In genomic region chrX:5953174-5953573, ce11 we compare ENCODE assay signal across 4 worm cellular contexts.
TF ChIP-seq lines count a peak whose summit lies in the region.

Gene R07E4.5 (minus strand): TSS chrX:5953174.
Gene R07E4.3 (plus strand): TSS chrX:5953458.

TF ChIP-seq in whole organism, L2 larva, 48 proteins besides CTCF, POLR2A, EP300 and RAD21 (continues in another document):
- no peak for TF ChIP-seq alr-1 (tag; optimal IDR thresholded peaks at IDR 0.05; lab: Kevin White, UChicago)
- peak; percentile 79 for TF ChIP-seq nhr-129 (tag; optimal IDR thresholded peaks at IDR 0.05; lab: Kevin White, UChicago)
- no peak for TF ChIP-seq nhr-12 (tag; optimal IDR thresholded peaks at IDR 0.05; lab: Kevin White, UChicago)
- peak; percentile 67 for TF ChIP-seq nhr-25 (tag; optimal IDR thresholded peaks at IDR 0.05; lab: Kevin White, UChicago)
- no peak for TF ChIP-seq nhr-11 (tag; optimal IDR thresholded peaks at IDR 0.05; lab: Kevin White, UChicago)
- peak; percentile 68 for TF ChIP-seq gmeb-1 (tag; optimal IDR thresholded peaks at IDR 0.05; lab: Kevin White, UChicago)
- peak; percentile 74 for TF ChIP-seq sma-3 (GFP tag; optimal IDR thresholded peaks at IDR 0.05; lab: Kevin White, UChicago)
- no peak for TF ChIP-seq mab-5 (tag; optimal IDR thresholded peaks at IDR 0.05; lab: Kevin White, UChicago)
- peak; percentile 77 for TF ChIP-seq lin-13 (GFP tag; optimal IDR thresholded peaks at IDR 0.05; lab: Kevin White, UChicago)
- TF ChIP-seq lin-11 (tag; optimal IDR thresholded peaks at IDR 0.05; lab: Kevin White, UChicago), result peak; percentile 77
- TF ChIP-seq C34F6.9 (tag; optimal IDR thresholded peaks at IDR 0.05; lab: Kevin White, UChicago), result peak; percentile 67
- TF ChIP-seq blmp-1 (tag; optimal IDR thresholded peaks at IDR 0.05; lab: Kevin White, UChicago; ENCODE audit: insufficient read depth), result peak; percentile 13
- TF ChIP-seq F13H6.1 (tag; optimal IDR thresholded peaks at IDR 0.05; lab: Kevin White, UChicago), result peak; percentile 71
- peak; percentile 91 for TF ChIP-seq unc-55 (GFP tag; optimal IDR thresholded peaks at IDR 0.05; lab: Kevin White, UChicago)
- TF ChIP-seq snpc-4 (tag; optimal IDR thresholded peaks at IDR 0.05; lab: Kevin White, UChicago), result peak; percentile 0
- peak in 1 of 2 experiments; percentile 80 for TF ChIP-seq lsy-2 (tag; optimal IDR thresholded peaks at IDR 0.05; lab: Kevin White, UChicago)
- TF ChIP-seq ama-1 (optimal IDR thresholded peaks at IDR 0.05; lab: Kevin White, UChicago), result no peak
- TF ChIP-seq nhr-21 (tag; optimal IDR thresholded peaks at IDR 0.05; lab: Kevin White, UChicago), result peak; percentile 62
- no peak for TF ChIP-seq nhr-23 (tag; optimal IDR thresholded peaks at IDR 0.05; lab: Kevin White, UChicago)
- TF ChIP-seq egl-27 (tag; optimal IDR thresholded peaks at IDR 0.05; lab: Kevin White, UChicago), result peak; percentile 11
- peak; percentile 70 for TF ChIP-seq crh-2 (tag; optimal IDR thresholded peaks at IDR 0.05; lab: Kevin White, UChicago)
- no peak for TF ChIP-seq ceh-82 (tag; optimal IDR thresholded peaks at IDR 0.05; lab: Kevin White, UChicago)
- TF ChIP-seq nhr-6 (tag; optimal IDR thresholded peaks at IDR 0.05; lab: Kevin White, UChicago), result peak; percentile 13

TF ChIP-seq in whole organism, L4 larva, 104 proteins besides CTCF, POLR2A, EP300 and RAD21 (continues in another document):
- TF ChIP-seq tag-97 (GFP tag; IDR thresholded peaks at IDR 0.05; lab: Robert Waterston, UW) (no peak), lin-39 (tag; optimal IDR thresholded peaks at IDR 0.05; lab: Kevin White, UChicago) (no peak), F49E8.2 (tag; optimal IDR thresholded peaks at IDR 0.05; lab: Kevin White, UChicago; ENCODE audit: borderline replicate concordance) (no peak), hmg-1.1 (GFP tag; IDR thresholded peaks at IDR 0.05; lab: Robert Waterston, UW) (peak; percentile 72), daf-8 (GFP tag; IDR thresholded peaks at IDR 0.05; lab: Robert Waterston, UW) (no peak), unc-62 (GFP tag; optimal IDR thresholded peaks at IDR 0.05 in 1 of 2; lab: Kevin White, UChicago) (peak in 1 of 2 experiments; percentile 90), unc-62 (tag; optimal IDR thresholded peaks at IDR 0.05; lab: Kevin White, UChicago) (no peak), attf-4 (tag; optimal IDR thresholded peaks at IDR 0.05; lab: Kevin White, UChicago) (no peak), unc-39 (tag; optimal IDR thresholded peaks at IDR 0.05; lab: Kevin White, UChicago) (no peak), madf-9 (GFP tag; conservative IDR thresholded peaks at IDR 0.05; lab: Robert Waterston, UW) (no peak), nhr-48 (tag; optimal IDR thresholded peaks at IDR 0.05; lab: Kevin White, UChicago) (no peak), mxl-3 (GFP tag; optimal IDR thresholded peaks at IDR 0.05; lab: Kevin White, UChicago) (peak; percentile 2), skn-1 (tag; optimal IDR thresholded peaks at IDR 0.05; lab: Kevin White, UChicago) (no peak), lsy-2 (tag; optimal IDR thresholded peaks at IDR 0.05; lab: Kevin White, UChicago) (peak in 1 of 2 experiments; percentile 83), ztf-7 (tag; optimal IDR thresholded peaks at IDR 0.05; lab: Kevin White, UChicago) (no peak), hlh-11 (tag; optimal IDR thresholded peaks at IDR 0.05; lab: Kevin White, UChicago) (no peak), D1046.2 (GFP tag; IDR thresholded peaks at IDR 0.05; lab: Robert Waterston, UW) (0 out of 2 replicates have a peak, but pooled peaks have one; percentile 29), nhr-11 (tag; optimal IDR thresholded peaks at IDR 0.05; lab: Kevin White, UChicago) (peak; percentile 53), hlh-30 (tag; optimal IDR thresholded peaks at IDR 0.05; lab: Kevin White, UChicago; ENCODE audit: insufficient read depth) (peak; percentile 73), zip-2 (tag; optimal IDR thresholded peaks at IDR 0.05; lab: Kevin White, UChicago) (no peak), snpc-1.2 (GFP tag; IDR thresholded peaks at IDR 0.05; lab: Robert Waterston, UW) (no peak), lin-13 (GFP tag; optimal IDR thresholded peaks at IDR 0.05; lab: Kevin White, UChicago) (peak; percentile 13), egl-43 (GFP tag; IDR thresholded peaks at IDR 0.05; lab: Robert Waterston, UW) (no peak), mxl-2 (GFP tag; conservative IDR thresholded peaks at IDR 0.05; lab: Robert Waterston, UW) (no peak)

TF ChIP-seq in whole organism, late embryonic, 69 proteins besides CTCF, POLR2A, EP300 and RAD21:
- TF ChIP-seq T23F11.4 (GFP tag; optimal IDR thresholded peaks at IDR 0.05; lab: Kevin White, UChicago), result no peak
- TF ChIP-seq nfya-1 (tag; optimal IDR thresholded peaks at IDR 0.05; lab: Kevin White, UChicago), result peak; percentile 51
- TF ChIP-seq ceh-18 (tag; optimal IDR thresholded peaks at IDR 0.05; lab: Kevin White, UChicago), result peak; percentile 22
- TF ChIP-seq unc-42 (tag; optimal IDR thresholded peaks at IDR 0.05; lab: Kevin White, UChicago), result peak; percentile 39
- TF ChIP-seq dve-1 (tag; optimal IDR thresholded peaks at IDR 0.05; lab: Kevin White, UChicago), result peak; percentile 45
- TF ChIP-seq madf-2 (tag; optimal IDR thresholded peaks at IDR 0.05; lab: Kevin White, UChicago), result no peak
- no peak for TF ChIP-seq hlh-15 (tag; optimal IDR thresholded peaks at IDR 0.05; lab: Kevin White, UChicago)
- TF ChIP-seq ceh-31 (tag; optimal IDR thresholded peaks at IDR 0.05; lab: Kevin White, UChicago), result peak; percentile 56
- no peak for TF ChIP-seq sox-2 (GFP tag; IDR thresholded peaks at IDR 0.05; lab: Robert Waterston, UW)
- peak; percentile 10 for TF ChIP-seq ceh-34 (tag; optimal IDR thresholded peaks at IDR 0.05; lab: Kevin White, UChicago)

TF ChIP-seq in whole organism, mixed stage, embryonic, 35 proteins besides CTCF, POLR2A, EP300 and RAD21:
- TF ChIP-seq mls-2 (tag; optimal IDR thresholded peaks at IDR 0.05; lab: Kevin White, UChicago) (peak; percentile 15), mep-1 (tag; optimal IDR thresholded peaks at IDR 0.05; lab: Kevin White, UChicago) (peak; percentile 93), pha-4 (tag; optimal IDR thresholded peaks at IDR 0.05; lab: Kevin White, UChicago) (peak; percentile 80), lsy-2 (tag; optimal IDR thresholded peaks at IDR 0.05; lab: Kevin White, UChicago) (peak; percentile 71), nhr-237 (tag; optimal IDR thresholded peaks at IDR 0.05; lab: Kevin White, UChicago) (peak; percentile 43), hlh-1 (tag; optimal IDR thresholded peaks at IDR 0.05; lab: Kevin White, UChicago) (peak; percentile 60), lin-13 (tag; optimal IDR thresholded peaks at IDR 0.05; lab: Kevin White, UChicago) (peak; percentile 56), ces-1 (GFP tag; optimal IDR thresholded peaks at IDR 0.05; lab: Kevin White, UChicago) (peak; percentile 48), unc-120 (tag; optimal IDR thresholded peaks at IDR 0.05; lab: Kevin White, UChicago; ENCODE audit: poor library complexity, severe bottlenecking) (peak; percentile 50), elt-3 (tag; optimal IDR thresholded peaks at IDR 0.05; lab: Kevin White, UChicago) (no peak), nhr-2 (tag; optimal IDR thresholded peaks at IDR 0.05; lab: Kevin White, UChicago) (no peak), ceh-83 (GFP tag; optimal IDR thresholded peaks at IDR 0.05; lab: Kevin White, UChicago) (no peak), flh-1 (GFP tag; optimal IDR thresholded peaks at IDR 0.05; lab: Kevin White, UChicago) (no peak), sem-2 (GFP tag; optimal IDR thresholded peaks at IDR 0.05; lab: Kevin White, UChicago) (no peak), ztf-11 (tag; optimal IDR thresholded peaks at IDR 0.05; lab: Kevin White, UChicago) (no peak), lin-32 (GFP tag; optimal IDR thresholded peaks at IDR 0.05; lab: Kevin White, UChicago) (no peak), nhr-12 (tag; optimal IDR thresholded peaks at IDR 0.05; lab: Kevin White, UChicago) (no peak)
